Worm (Caenorhabditis elegans) whole organism, young adult: ENCODE measurements around the gene taf-3.

Source experiments
- mcd-1 ChIP-seq: fragments of 200-800 bp; sonication (Bioruptor generic); IDR thresholded peaks from 2 replicates; pipeline ENCODE4 v1.3.6; 2022; ENCODE audit warnings: missing genetic modification reagents, missing genetic modification characterization, missing compliant biosample characterization
- pbrm-1 ChIP-seq: fragments of 200-800 bp; sonication (Bioruptor generic); IDR thresholded peaks from 2 replicates; pipeline ENCODE4 v1.3.6; 2022; ENCODE audit warnings: missing genetic modification reagents, missing genetic modification characterization, missing compliant biosample characterization

- TF ChIP-seq pbrm-1 (GFP tag; lab: Robert Waterston, UW) (no peak), mcd-1 (no peak)
These were observed 14.1 kb downstream of the taf-3 start for ce11 chrX:16346212-16346883.
